Fruit fly (Drosophila melanogaster): ENCODE data around the gene CG3568.

Gene CG3568

dm6 chrX:4534002-4534401, 8.4 kb upstream of the CG3568 start (continued):
- 0 out of 2 replicates have a peak, but pooled peaks have one; percentile 26 for TF ChIP-seq amos (GFP tag; IDR thresholded peaks at IDR 0.05; ENCODE audit: partially characterized antibody)
- TF ChIP-seq CG13424 (tag; optimal IDR thresholded peaks at IDR 0.05), result no peak
- TF ChIP-seq CG10959 (GFP tag; IDR thresholded peaks at IDR 0.05), result no peak
- no peak for TF ChIP-seq org-1 (GFP tag; optimal IDR thresholded peaks at IDR 0.05)
- TF ChIP-seq CG11093 (GFP tag; IDR thresholded peaks at IDR 0.05), result no peak
- TF ChIP-seq disco-r (GFP tag; optimal IDR thresholded peaks at IDR 0.05), result no peak
- no peak for TF ChIP-seq CG4617 (GFP tag; optimal IDR thresholded peaks at IDR 0.05; ENCODE audit: borderline replicate concordance)
- TF ChIP-seq Doc3 (GFP tag; IDR thresholded peaks at IDR 0.05; ENCODE audit: partially characterized antibody), result 0 out of 3 replicates have a peak, but pooled peaks have one; percentile 28
- no peak for TF ChIP-seq CG15073 (GFP tag; optimal IDR thresholded peaks at IDR 0.05)
- TF ChIP-seq Fer1 (GFP tag; optimal IDR thresholded peaks at IDR 0.05), result no peak
- TF ChIP-seq knrl (GFP tag; IDR thresholded peaks at IDR 0.05; ENCODE audit: partially characterized antibody), result no peak; the same call in 2 of the 3 replicates
- peak; percentile 20 for TF ChIP-seq Sry-δ (GFP tag; optimal IDR thresholded peaks at IDR 0.05)
- TF ChIP-seq bbx (GFP tag; IDR thresholded peaks at IDR 0.05; ENCODE audit: partially characterized antibody), result peak; percentile 72
- TF ChIP-seq CG10431 (GFP tag; optimal IDR thresholded peaks at IDR 0.05), result no peak
- no peak for TF ChIP-seq Oli (tag; optimal IDR thresholded peaks at IDR 0.05)
- no peak for TF ChIP-seq peb (GFP tag; IDR thresholded peaks at IDR 0.05)
- TF ChIP-seq CG4730 (GFP tag; IDR thresholded peaks at IDR 0.05), result no peak
- TF ChIP-seq PHDP (tag; optimal IDR thresholded peaks at IDR 0.05), result no peak
- no peak for TF ChIP-seq br (optimal IDR thresholded peaks at IDR 0.05)
- no peak for TF ChIP-seq Ravus (GFP tag; IDR thresholded peaks at IDR 0.05)
- TF ChIP-seq luna (GFP tag; optimal IDR thresholded peaks at IDR 0.05), result no peak
- TF ChIP-seq CG4360 (GFP tag; IDR thresholded peaks at IDR 0.05), result no peak
- TF ChIP-seq Hand (GFP tag; optimal IDR thresholded peaks at IDR 0.05), result no peak
- TF ChIP-seq sisA (GFP tag; IDR thresholded peaks at IDR 0.05), result no peak
- no peak for TF ChIP-seq CG6175 (GFP tag; IDR thresholded peaks at IDR 0.05)
- TF ChIP-seq caup (GFP tag; optimal IDR thresholded peaks at IDR 0.05; ENCODE audit: severe bottlenecking), result no peak
- peak; percentile 84 for TF ChIP-seq HLH4C (GFP tag; IDR thresholded peaks at IDR 0.05; ENCODE audit: partially characterized antibody)
- no peak for TF ChIP-seq CG5953 (GFP tag; IDR thresholded peaks at IDR 0.05)
- TF ChIP-seq CG5245 (GFP tag; optimal IDR thresholded peaks at IDR 0.05), result no peak
- no peak for TF ChIP-seq CG3847 (GFP tag; IDR thresholded peaks at IDR 0.05)
- no peak for TF ChIP-seq CG9876 (GFP tag; optimal IDR thresholded peaks at IDR 0.05)
- TF ChIP-seq CG10462 (GFP tag; optimal IDR thresholded peaks at IDR 0.05), result no peak
- TF ChIP-seq dan (GFP tag; IDR thresholded peaks at IDR 0.05), result no peak
- peak; percentile 10 for TF ChIP-seq CG8290 (GFP tag; optimal IDR thresholded peaks at IDR 0.05)
- TF ChIP-seq CG8290 (tag; optimal IDR thresholded peaks at IDR 0.05), result no peak
- TF ChIP-seq Sin3A (optimal IDR thresholded peaks at IDR 0.05), result no peak
- TF ChIP-seq tap (tag; optimal IDR thresholded peaks at IDR 0.05), result no peak
- no peak for TF ChIP-seq Side (GFP tag; optimal IDR thresholded peaks at IDR 0.05)
- no peak for TF ChIP-seq CG12071 (GFP tag; optimal IDR thresholded peaks at IDR 0.05)
- TF ChIP-seq pho (GFP tag; optimal IDR thresholded peaks at IDR 0.05), result no peak
- no peak for TF ChIP-seq repo (GFP tag; optimal IDR thresholded peaks at IDR 0.05)
- TF ChIP-seq CG7372 (GFP tag; IDR thresholded peaks at IDR 0.05), result no peak
- TF ChIP-seq schlank (tag; optimal IDR thresholded peaks at IDR 0.05), result no peak
- peak; percentile 91 for TF ChIP-seq nerfin-2 (GFP tag; IDR thresholded peaks at IDR 0.05; ENCODE audit: partially characterized antibody)
- TF ChIP-seq Six4 (GFP tag; optimal IDR thresholded peaks at IDR 0.05), result no peak
- TF ChIP-seq lbe (GFP tag; optimal IDR thresholded peaks at IDR 0.05), result no peak
- TF ChIP-seq CG1233 (GFP tag; optimal IDR thresholded peaks at IDR 0.05), result no peak
- TF ChIP-seq cato (GFP tag; optimal IDR thresholded peaks at IDR 0.05; ENCODE audit: borderline replicate concordance), result no peak
- TF ChIP-seq Hr3 (GFP tag; optimal IDR thresholded peaks at IDR 0.05), result no peak
- no peak for TF ChIP-seq bsh (GFP tag; optimal IDR thresholded peaks at IDR 0.05)
- TF ChIP-seq CG4328 (GFP tag; optimal IDR thresholded peaks at IDR 0.05), result no peak
- TF ChIP-seq Bgb (GFP tag; IDR thresholded peaks at IDR 0.05; ENCODE audit: partially characterized antibody), result peak; percentile 49; the same call in 1 of the 2 replicates
